Worm (Caenorhabditis elegans) whole organism, early embryonic: Measurements from ENCODE around the gene T27D12.1.

Source experiments
- B0310.2 ChIP-seq: sonication (generic microtip); optimal IDR thresholded peaks from 2 replicates; lab custom pipeline; 2016; ENCODE audit warnings: mild to moderate bottlenecking, missing genetic modification characterization, missing compliant biosample characterization
- F13C5.2 ChIP-seq: sonication (generic microtip); optimal IDR thresholded peaks from 2 replicates; lab custom pipeline; 2017; ENCODE audit warnings: mild to moderate bottlenecking, missing genetic modification characterization, inconsistent platforms, missing compliant biosample characterization
- aly-1 ChIP-seq: sonication (generic microtip); optimal IDR thresholded peaks from 2 replicates; lab custom pipeline; 2016; ENCODE audit warnings: missing genetic modification characterization, missing compliant biosample characterization
- ama-1 ChIP-seq: fragments of 150-350 bp; optimal IDR thresholded peaks from 2 replicates; lab custom pipeline; 2014
- ceh-13 ChIP-seq: fragments of 200-800 bp; sonication (Bioruptor generic); optimal IDR thresholded peaks from 2 replicates; lab custom pipeline; 2018; ENCODE audit warnings: mild to moderate bottlenecking, missing genetic modification characterization, missing compliant biosample characterization
- ceh-36 ChIP-seq: sonication (generic microtip); optimal IDR thresholded peaks from 2 replicates; lab custom pipeline; 2016; ENCODE audit warnings: missing genetic modification characterization, inconsistent platforms, missing compliant biosample characterization
- ets-7 ChIP-seq: sonication (generic microtip); optimal IDR thresholded peaks from 2 replicates; lab custom pipeline; 2016; ENCODE audit warnings: missing genotype, missing genetic modification characterization, missing compliant biosample characterization
- flt-1 ChIP-seq: fragments of 200-800 bp; sonication (Bioruptor generic); IDR thresholded peaks from 2 replicates; pipeline ENCODE4 v1.3.6; 2022; ENCODE audit warnings: missing genetic modification characterization, missing compliant biosample characterization
- hmbx-1 ChIP-seq: sonication (generic microtip); optimal IDR thresholded peaks from 2 replicates; lab custom pipeline; 2016; ENCODE audit warnings: mild to moderate bottlenecking, missing genetic modification characterization, missing compliant biosample characterization
- hmg-4 ChIP-seq: fragments of 200-800 bp; sonication (Bioruptor generic); optimal IDR thresholded peaks from 2 replicates; lab custom pipeline; 2018; ENCODE audit warnings: mild to moderate bottlenecking, missing genetic modification characterization, missing compliant biosample characterization
- hnd-1 ChIP-seq: sonication (generic microtip); optimal IDR thresholded peaks from 2 replicates; lab custom pipeline; 2016; ENCODE audit warnings: missing genetic modification characterization, missing compliant biosample characterization
- pes-1 ChIP-seq: fragments of 200-800 bp; sonication (Bioruptor generic); IDR thresholded peaks from 2 replicates; pipeline ENCODE4 v1.3.6; 2022; ENCODE audit warnings: missing genetic modification reagents, missing genetic modification characterization, missing compliant biosample characterization
- scrt-1 ChIP-seq: fragments of 200-800 bp; sonication (Bioruptor generic); IDR thresholded peaks from 2 replicates; pipeline ENCODE4 v1.3.6; 2022; ENCODE audit warnings: missing genetic modification characterization, missing compliant biosample characterization
- sea-1 ChIP-seq: fragments of 200-800 bp; sonication (Bioruptor generic); conservative IDR thresholded peaks from 2 replicates; pipeline ENCODE4 v1.3.6; 2022; ENCODE audit warnings: missing genetic modification characterization, missing compliant biosample characterization
- tbx-11 ChIP-seq: fragments of 200-800 bp; sonication (Bioruptor generic); IDR thresholded peaks from 2 replicates; pipeline ENCODE4 v1.3.6; 2022; ENCODE audit warnings: missing genetic modification characterization, missing compliant biosample characterization
- tbx-37 ChIP-seq: fragments of 200-800 bp; sonication (Bioruptor generic); conservative IDR thresholded peaks from 2 replicates; pipeline ENCODE4 v1.3.6; 2022; ENCODE audit warnings: missing genetic modification reagents, missing genetic modification characterization, missing compliant biosample characterization
- tra-4 ChIP-seq: sonication (generic microtip); optimal IDR thresholded peaks from 2 replicates; lab custom pipeline; 2017; ENCODE audit warnings: missing genetic modification characterization, missing compliant biosample characterization

The T27D12.1 gene

ce11 chrII:11830601-11831000 is 11.8 kb upstream of the T27D12.1 start:
- TF ChIP-seq aly-1 (tag; lab: Kevin White, UChicago) (no peak), sea-1 (no peak), tra-4 (tag; lab: Kevin White, UChicago) (no peak), ets-7 (tag; lab: Kevin White, UChicago) (no peak), scrt-1 (GFP tag; lab: Robert Waterston, UW) (no peak), hmbx-1 (tag; lab: Kevin White, UChicago) (no peak), hnd-1 (tag; lab: Kevin White, UChicago) (no peak), B0310.2 (tag; lab: Kevin White, UChicago) (no peak), hmg-4 (GFP tag; lab: Kevin White, UChicago) (no peak), pes-1 (GFP tag; lab: Robert Waterston, UW) (no peak), ama-1 (lab: Kevin White, UChicago) (no peak), ceh-13 (no peak), tbx-11 (GFP tag; lab: Robert Waterston, UW) (no peak), F13C5.2 (tag; lab: Kevin White, UChicago) (no peak)

- TF ChIP-seq hmbx-1 (tag; lab: Kevin White, UChicago), result no peak
- no peak for TF ChIP-seq F13C5.2 (tag; lab: Kevin White, UChicago)
- TF ChIP-seq tra-4 (tag; lab: Kevin White, UChicago), result no peak
- TF ChIP-seq ceh-13, result no peak
- no peak for TF ChIP-seq tbx-37 (GFP tag; lab: Robert Waterston, UW)
- TF ChIP-seq aly-1 (tag; lab: Kevin White, UChicago), result no peak
- no peak for TF ChIP-seq scrt-1 (GFP tag; lab: Robert Waterston, UW)
- TF ChIP-seq flt-1 (GFP tag; lab: Robert Waterston, UW), result no peak
- no peak for TF ChIP-seq ceh-36 (tag; lab: Kevin White, UChicago)
- no peak for TF ChIP-seq ets-7 (tag; lab: Kevin White, UChicago)
Measured at ce11 chrII:11832475-11832874, 9.9 kb upstream of the T27D12.1 start, which contains the start of gene clec-144. Gene clec-144 (minus strand): TSS chrII:11832575.

- TF ChIP-seq sea-1 (no peak), ceh-13 (no peak), ama-1 (lab: Kevin White, UChicago) (no peak), hmg-4 (GFP tag; lab: Kevin White, UChicago) (no peak), scrt-1 (GFP tag; lab: Robert Waterston, UW) (no peak), pes-1 (GFP tag; lab: Robert Waterston, UW) (no peak), hnd-1 (tag; lab: Kevin White, UChicago) (no peak)
Measured at ce11 chrII:11835208-11835607, 7.2 kb upstream of the T27D12.1 start, which contains the start of gene T27D12.6. Gene T27D12.6 (plus strand): TSS chrII:11835508.

DNA sequence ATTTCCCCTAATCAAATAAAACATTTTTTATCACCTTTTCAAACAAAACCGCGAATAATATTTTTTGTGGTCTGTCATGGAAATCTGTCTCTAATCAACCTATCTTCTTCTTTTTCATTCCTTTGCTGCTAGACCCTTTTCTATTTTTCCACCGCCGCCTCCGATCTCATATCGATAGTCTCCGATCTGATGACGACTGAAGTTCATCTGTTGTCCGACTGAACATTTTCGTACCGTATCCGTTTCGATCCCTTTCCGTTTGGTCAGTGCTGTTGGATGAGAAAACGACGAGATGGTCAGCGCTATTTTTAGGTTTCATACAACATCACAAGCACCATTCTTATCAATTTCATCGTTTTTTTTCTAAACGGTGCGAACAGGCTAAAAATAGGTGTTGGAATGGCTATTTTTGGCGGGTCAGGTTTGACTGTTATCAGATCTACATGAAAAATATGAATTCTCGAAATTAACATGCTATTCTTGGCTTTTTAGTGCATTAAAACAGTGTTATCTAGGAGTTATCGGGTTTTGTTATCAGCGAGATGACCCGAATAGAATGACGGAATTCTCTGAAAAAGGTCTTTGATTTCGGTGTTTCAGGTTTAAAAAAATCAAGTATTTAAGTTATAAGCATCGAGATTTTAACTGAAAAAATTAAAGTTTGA is 5.7 kb upstream of the T27D12.1 start:
- TF ChIP-seq sea-1, result no peak
- no peak for TF ChIP-seq hnd-1 (tag; lab: Kevin White, UChicago)
- no peak for TF ChIP-seq tra-4 (tag; lab: Kevin White, UChicago)
- TF ChIP-seq tbx-37 (GFP tag; lab: Robert Waterston, UW), result no peak
- TF ChIP-seq hmbx-1 (tag; lab: Kevin White, UChicago), result no peak
- no peak for TF ChIP-seq scrt-1 (GFP tag; lab: Robert Waterston, UW)
- no peak for TF ChIP-seq ets-7 (tag; lab: Kevin White, UChicago)
- TF ChIP-seq ceh-13, result no peak
- TF ChIP-seq ama-1 (lab: Kevin White, UChicago), result no peak
- TF ChIP-seq pes-1 (GFP tag; lab: Robert Waterston, UW), result no peak
- TF ChIP-seq B0310.2 (tag; lab: Kevin White, UChicago), result no peak
- no peak for TF ChIP-seq ceh-36 (tag; lab: Kevin White, UChicago)

- TF ChIP-seq tra-4 (tag; lab: Kevin White, UChicago) (no peak), ama-1 (lab: Kevin White, UChicago) (no peak), hmbx-1 (tag; lab: Kevin White, UChicago) (no peak), ceh-36 (tag; lab: Kevin White, UChicago) (no peak), hnd-1 (tag; lab: Kevin White, UChicago) (no peak), ceh-13 (no peak)
Measured at ce11 chrII:11838353-11838752, 4.1 kb upstream of the T27D12.1 start.

DNA sequence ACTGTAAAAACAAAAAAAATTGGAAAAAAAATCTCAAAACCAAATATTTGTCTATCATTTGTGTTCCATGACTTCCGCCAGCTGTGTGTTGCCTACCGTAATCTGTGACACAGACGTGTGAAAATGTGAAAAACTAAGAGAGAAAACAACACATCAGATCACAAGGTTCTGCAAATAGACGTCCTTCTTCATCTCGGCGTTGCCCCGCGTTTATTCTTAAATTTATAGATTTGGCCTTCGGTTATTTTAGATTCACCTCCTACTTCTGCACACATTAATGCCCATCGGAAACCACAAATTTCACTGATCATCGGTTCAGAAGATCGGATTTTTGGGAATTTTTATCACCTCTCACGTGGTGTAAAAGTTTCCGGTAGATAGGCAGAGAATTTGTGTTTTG is 3.3 kb upstream of the T27D12.1 start:
- TF ChIP-seq F13C5.2 (tag; lab: Kevin White, UChicago) (no peak), ets-7 (tag; lab: Kevin White, UChicago) (no peak), pes-1 (GFP tag; lab: Robert Waterston, UW) (no peak), ama-1 (lab: Kevin White, UChicago) (no peak), tbx-11 (GFP tag; lab: Robert Waterston, UW) (no peak), hmbx-1 (tag; lab: Kevin White, UChicago) (no peak), sea-1 (no peak), hmg-4 (GFP tag; lab: Kevin White, UChicago) (no peak), tbx-37 (GFP tag; lab: Robert Waterston, UW) (no peak), hnd-1 (tag; lab: Kevin White, UChicago) (no peak), flt-1 (GFP tag; lab: Robert Waterston, UW) (no peak)

DNA sequence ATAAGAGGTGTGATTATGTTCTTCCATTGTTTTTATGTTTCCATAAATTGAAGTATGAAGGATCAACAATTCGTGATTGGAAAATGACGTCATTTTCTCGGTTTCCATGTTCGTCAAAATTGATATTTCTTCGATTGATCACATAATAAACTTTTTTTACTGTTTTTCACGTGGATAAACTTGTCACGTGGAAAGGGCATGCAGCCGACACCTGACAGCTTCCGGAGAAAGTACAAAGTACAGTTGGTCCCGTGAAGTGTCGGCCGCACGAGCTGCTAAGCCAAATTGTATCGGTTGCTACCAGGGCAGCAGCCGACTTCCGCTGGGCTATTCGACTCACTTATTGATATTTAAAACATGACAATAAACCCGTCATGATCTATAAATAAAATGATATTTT is 764 bp upstream of the T27D12.1 start:
- TF ChIP-seq ceh-13 (no peak), sea-1 (no peak), flt-1 (GFP tag; lab: Robert Waterston, UW) (no peak), B0310.2 (tag; lab: Kevin White, UChicago) (no peak), hmg-4 (GFP tag; lab: Kevin White, UChicago) (no peak), ceh-36 (tag; lab: Kevin White, UChicago) (no peak), tra-4 (tag; lab: Kevin White, UChicago) (no peak), tbx-37 (GFP tag; lab: Robert Waterston, UW) (no peak), hmbx-1 (tag; lab: Kevin White, UChicago) (no peak), ets-7 (tag; lab: Kevin White, UChicago) (no peak), ama-1 (lab: Kevin White, UChicago) (no peak), hnd-1 (tag; lab: Kevin White, UChicago) (no peak), tbx-11 (GFP tag; lab: Robert Waterston, UW) (no peak), scrt-1 (GFP tag; lab: Robert Waterston, UW) (no peak), aly-1 (tag; lab: Kevin White, UChicago) (no peak), pes-1 (GFP tag; lab: Robert Waterston, UW) (no peak), F13C5.2 (tag; lab: Kevin White, UChicago) (no peak)
